Worm (Caenorhabditis elegans): ENCODE measurements around the gene Y40B10B.1.

DNA sequence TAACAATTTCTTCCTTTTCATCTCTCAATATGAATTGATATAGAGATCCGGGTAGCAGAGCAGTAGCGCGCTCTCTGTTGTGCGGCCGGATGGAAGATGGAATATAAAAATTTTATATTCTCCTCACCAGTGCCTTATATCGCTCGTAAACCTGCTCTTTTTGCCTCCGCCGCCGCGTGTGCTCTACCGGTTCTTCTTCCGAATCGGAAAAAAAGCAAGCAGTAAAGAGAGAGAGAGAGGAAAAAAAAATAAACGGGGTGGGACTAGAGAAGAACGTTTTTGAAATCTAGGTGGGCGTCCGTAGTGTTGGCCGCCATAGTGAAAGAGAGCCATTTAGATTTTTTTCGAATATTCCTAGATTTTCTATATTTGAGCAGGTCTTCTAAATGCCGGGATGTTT is 23.4 kb downstream of the Y40B10B.1 start, which contains the start of gene glb-25:
- TF ChIP-seq nhr-28 (tag; optimal IDR thresholded peaks at IDR 0.05) (no peak), nhr-12 (tag; optimal IDR thresholded peaks at IDR 0.05) (no peak), mab-5 (tag; optimal IDR thresholded peaks at IDR 0.05) (no peak), lsy-2 (tag; optimal IDR thresholded peaks at IDR 0.05) (no peak)
